Worm (Caenorhabditis elegans): ENCODE data around the gene spig-5.

ce11 chrV:14289363-14289762, 18.9 kb upstream of the spig-5 start, which contains the start of gene F14D7.1:
- TF ChIP-seq tbx-7 (tag; optimal IDR thresholded peaks at IDR 0.05) (no peak), unc-3 (GFP tag; conservative IDR thresholded peaks at IDR 0.05) (no peak), unc-3 (tag; optimal IDR thresholded peaks at IDR 0.05) (no peak), tbx-2 (tag; optimal IDR thresholded peaks at IDR 0.05) (no peak), pha-2 (tag; optimal IDR thresholded peaks at IDR 0.05) (no peak), che-1 (tag; optimal IDR thresholded peaks at IDR 0.05) (no peak), hlh-30 (tag; optimal IDR thresholded peaks at IDR 0.05; ENCODE audit: insufficient read depth) (no peak)
